Fruit fly (Drosophila melanogaster) S2 (cell line): ENCODE data around the gene CG14074.

Experiments
- CG8478 ChIP-seq: fragments of >200 bp; optimal IDR thresholded peaks from 2 replicates; lab custom pipeline; 2018
- CTCF ChIP-seq, 2 experiments: fragments of >200 bp; optimal IDR thresholded peaks; 2 replicates each; lab custom pipeline; 2018

dm6 chr3L:18881613-18882012 is 15.6 kb downstream of the CG14074 start:
- TF ChIP-seq CG8478 (no peak), CTCF (optimal IDR thresholded peaks at IDR 0.05; lab: Kevin White, UChicago) (no peak)
